Fruit fly (Drosophila melanogaster) whole organism, embryonic: ENCODE results near the gene Tre1.

Experiments used
- CG11398 ChIP-seq: fragments of 200-800 bp; sonication (Bioruptor generic); optimal IDR thresholded peaks from 2 replicates; lab custom pipeline; 2016; ENCODE audit warnings: missing biosample characterization, missing genetic modification characterization
- CG11560 ChIP-seq: fragments of 200-800 bp; sonication (Bioruptor generic); IDR thresholded peaks from 3 replicates; pipeline ENCODE4 v1.3.6; 2022; ENCODE audit warnings: missing biosample characterization, missing genetic modification characterization
- CG11723 ChIP-seq: fragments of 200-800 bp; sonication (Bioruptor generic); optimal IDR thresholded peaks from 2 replicates; lab custom pipeline; 2017; ENCODE audit warnings: missing biosample characterization, mild to moderate bottlenecking, missing genetic modification characterization
- CG12104 ChIP-seq: fragments of 200-800 bp; sonication (Bioruptor generic); optimal IDR thresholded peaks from 3 replicates; lab custom pipeline; 2016; ENCODE audit warnings: missing biosample characterization, missing genetic modification characterization
- CG13123 ChIP-seq: fragments of 200-800 bp; sonication (Bioruptor generic); optimal IDR thresholded peaks from 2 replicates; lab custom pipeline; 2016; ENCODE audit warnings: missing biosample characterization, missing genetic modification characterization
- CG14050 ChIP-seq: fragments of 200-800 bp; sonication (Bioruptor generic); IDR thresholded peaks from 3 replicates; pipeline ENCODE4 v1.3.6; 2022; ENCODE audit warnings: missing biosample characterization, missing genetic modification characterization
- CG15601 ChIP-seq: fragments of 200-800 bp; sonication (Bioruptor generic); optimal IDR thresholded peaks from 3 replicates; lab custom pipeline; 2019; ENCODE audit warnings: missing biosample characterization, mild to moderate bottlenecking, missing genetic modification characterization, moderate library complexity
- CG16779 ChIP-seq: fragments of 200-800 bp; sonication (Bioruptor generic); IDR thresholded peaks from 2 replicates; pipeline ENCODE4 v1.3.6; 2022; ENCODE audit warnings: missing biosample characterization, missing genetic modification characterization
- CG17328 ChIP-seq: fragments of 200-800 bp; sonication (Bioruptor generic); IDR thresholded peaks from 2 replicates; pipeline ENCODE4 v1.3.6; 2022; ENCODE audit warnings: missing biosample characterization, missing genetic modification characterization
- CG17361 ChIP-seq: fragments of 200-800 bp; sonication (Bioruptor generic); IDR thresholded peaks from 3 replicates; pipeline ENCODE4 v1.3.6; 2022; ENCODE audit warnings: missing biosample characterization, missing genetic modification characterization
- CG18599 ChIP-seq: fragments of 200-800 bp; sonication (Bioruptor generic); optimal IDR thresholded peaks from 3 replicates; lab custom pipeline; 2017; ENCODE audit warnings: missing biosample characterization, missing genetic modification characterization, mild to moderate bottlenecking, moderate library complexity, missing genetic modification reagents
- CG34224 ChIP-seq: fragments of 200-800 bp; sonication (Bioruptor generic); IDR thresholded peaks from 3 replicates; pipeline ENCODE4 v1.3.6; 2022; ENCODE audit warnings: missing biosample characterization, missing genetic modification characterization; ENCODE audit not compliant: partially characterized antibody
- CG3995 ChIP-seq: fragments of 200-800 bp; sonication (Bioruptor generic); optimal IDR thresholded peaks from 3 replicates; lab custom pipeline; 2016; ENCODE audit warnings: missing biosample characterization, missing genetic modification characterization
- CG4282 ChIP-seq: fragments of 200-800 bp; sonication (Bioruptor generic); optimal IDR thresholded peaks from 2 replicates; lab custom pipeline; 2016; ENCODE audit warnings: missing biosample characterization, missing genetic modification characterization
- CG4820 ChIP-seq: fragments of 200-800 bp; sonication (Bioruptor generic); optimal IDR thresholded peaks from 3 replicates; lab custom pipeline; 2016; ENCODE audit warnings: missing biosample characterization, missing genetic modification characterization
- CG6813 ChIP-seq: fragments of 200-800 bp; sonication (Bioruptor generic); optimal IDR thresholded peaks from 2 replicates; lab custom pipeline; 2017; ENCODE audit warnings: missing biosample characterization, missing genetic modification characterization, mild to moderate bottlenecking, moderate library complexity, missing genetic modification reagents
- CG6854 ChIP-seq: fragments of 200-800 bp; sonication (Bioruptor generic); optimal IDR thresholded peaks from 3 replicates; lab custom pipeline; 2017; ENCODE audit warnings: missing biosample characterization, mild to moderate bottlenecking, missing genetic modification characterization
- Doc3 ChIP-seq: fragments of 200-800 bp; sonication (Bioruptor generic); IDR thresholded peaks from 3 replicates; pipeline ENCODE4 v1.3.6; 2022; ENCODE audit warnings: missing biosample characterization, missing genetic modification characterization; ENCODE audit not compliant: partially characterized antibody
- E2f1 ChIP-seq: fragments of 200-800 bp; sonication (Bioruptor generic); IDR thresholded peaks from 2 replicates; pipeline ENCODE4 v1.3.6; 2022; ENCODE audit warnings: missing biosample characterization, missing genetic modification characterization
- Hr78 ChIP-seq, 2 experiments: fragments of 200-800 bp in 1 of 2; fragments of >200 bp in 1 of 2; sonication (Bioruptor generic) in 1 of 2; optimal IDR thresholded peaks; 2 replicates each; lab custom pipeline; 2017 to 2019; ENCODE audit warnings: missing biosample characterization in 2 of 2, missing genetic modification characterization in 2 of 2, mild to moderate bottlenecking in 1 of 2, moderate library complexity in 1 of 2
- Hsf ChIP-seq: fragments of 200-800 bp; sonication (Bioruptor generic); optimal IDR thresholded peaks from 3 replicates; lab custom pipeline; 2016; ENCODE audit warnings: missing biosample characterization, missing genetic modification characterization
- Lpt ChIP-seq: fragments of >200 bp; optimal IDR thresholded peaks from 2 replicates; lab custom pipeline; 2018; ENCODE audit warnings: missing biosample characterization, missing genetic modification characterization
- MBD-R2 ChIP-seq: fragments of 200-800 bp; sonication (Bioruptor generic); IDR thresholded peaks from 2 replicates; pipeline ENCODE4 v1.3.6; 2022; ENCODE audit warnings: missing biosample characterization, missing genetic modification characterization
- Mad ChIP-seq: fragments of 200-800 bp; sonication (Bioruptor generic); optimal IDR thresholded peaks from 2 replicates; lab custom pipeline; 2016; ENCODE audit warnings: missing biosample characterization, missing genetic modification characterization
- Rfx ChIP-seq: fragments of 200-800 bp; sonication (Bioruptor generic); IDR thresholded peaks from 2 replicates; pipeline ENCODE4 v1.3.6; 2022; ENCODE audit warnings: missing biosample characterization, missing genetic modification characterization
- Rx ChIP-seq: fragments of 200-800 bp; sonication (Bioruptor generic); IDR thresholded peaks from 2 replicates; pipeline ENCODE4 v1.3.6; 2022; ENCODE audit warnings: missing biosample characterization, missing genetic modification characterization
- Six4 ChIP-seq: fragments of 200-800 bp; sonication (Bioruptor generic); optimal IDR thresholded peaks from 2 replicates; lab custom pipeline; 2016; ENCODE audit warnings: missing biosample characterization, missing genetic modification characterization
- Sry-β ChIP-seq: fragments of 200-800 bp; sonication (Bioruptor generic); optimal IDR thresholded peaks from 2 replicates; lab custom pipeline; 2018; ENCODE audit warnings: missing biosample characterization, mild to moderate bottlenecking, missing genetic modification characterization, moderate library complexity
- Ssrp ChIP-seq: fragments of 200-800 bp; sonication (Bioruptor generic); optimal IDR thresholded peaks from 2 replicates; lab custom pipeline; 2018; ENCODE audit warnings: missing biosample characterization, mild to moderate bottlenecking, missing genetic modification characterization, moderate library complexity
- corto ChIP-seq: fragments of 200-800 bp; sonication (Bioruptor generic); optimal IDR thresholded peaks from 2 replicates; lab custom pipeline; 2016; ENCODE audit warnings: missing biosample characterization, mild to moderate bottlenecking, missing genetic modification characterization, moderate library complexity
- croc ChIP-seq: fragments of 200-800 bp; sonication (Bioruptor generic); conservative IDR thresholded peaks from 3 replicates; pipeline ENCODE4 v1.3.6; 2022; ENCODE audit warnings: missing biosample characterization, missing genetic modification characterization
- ems ChIP-seq: fragments of 200-800 bp; sonication (Bioruptor generic); optimal IDR thresholded peaks from 3 replicates; lab custom pipeline; 2016; ENCODE audit warnings: missing biosample characterization, missing genetic modification characterization
- ewg ChIP-seq: fragments of 200-800 bp; sonication (Bioruptor generic); optimal IDR thresholded peaks from 3 replicates; lab custom pipeline; 2017; ENCODE audit warnings: mild to moderate bottlenecking, missing biosample characterization, missing genetic modification reagents, missing genetic modification characterization
- fd102C ChIP-seq: fragments of 200-800 bp; sonication (Bioruptor generic); optimal IDR thresholded peaks from 2 replicates; lab custom pipeline; 2018; ENCODE audit warnings: missing biosample characterization, mild to moderate bottlenecking, missing genetic modification characterization, moderate library complexity
- gt ChIP-seq: fragments of 200-800 bp; sonication (Bioruptor generic); IDR thresholded peaks from 2 replicates; pipeline ENCODE4 v1.3.6; 2022; ENCODE audit warnings: missing biosample characterization, missing genetic modification characterization
- her ChIP-seq: fragments of 200-800 bp; sonication (Bioruptor generic); optimal IDR thresholded peaks from 2 replicates; lab custom pipeline; 2016; ENCODE audit warnings: missing biosample characterization, missing genetic modification characterization
- hkb ChIP-seq, 2 experiments: fragments of 200-800 bp in 1 of 2; fragments of >200 bp in 1 of 2; sonication (Bioruptor generic) in 1 of 2; IDR thresholded peaks in 1 of 2; optimal IDR thresholded peaks in 1 of 2; 2 replicates each; pipeline versions ENCODE4 v1.3.6 to Lab custom; 2017 to 2022; ENCODE audit warnings: missing biosample characterization in 1 of 2, missing genetic modification characterization in 1 of 2
- lov ChIP-seq, 2 experiments: fragments of 200-800 bp in 1 of 2; fragments of >200 bp in 1 of 2; sonication (Bioruptor generic) in 1 of 2; IDR thresholded peaks in 1 of 2; optimal IDR thresholded peaks in 1 of 2; 2 replicates in 1 of 2; 3 replicates in 1 of 2; pipeline versions ENCODE4 v1.3.6 to Lab custom; 2017 to 2022; ENCODE audit warnings: missing biosample characterization in 1 of 2, missing genetic modification characterization in 1 of 2
- mam ChIP-seq: fragments of 200-800 bp; sonication (Bioruptor generic); optimal IDR thresholded peaks from 3 replicates; lab custom pipeline; 2016; ENCODE audit warnings: missing biosample characterization, missing genetic modification characterization
- psq ChIP-seq: fragments of 200-800 bp; sonication (Bioruptor generic); optimal IDR thresholded peaks from 2 replicates; lab custom pipeline; 2017; ENCODE audit warnings: missing biosample characterization, missing genetic modification characterization
- salm ChIP-seq: fragments of 200-800 bp; sonication (Bioruptor generic); optimal IDR thresholded peaks from 2 replicates; lab custom pipeline; 2018; ENCODE audit warnings: missing biosample characterization, mild to moderate bottlenecking, missing genetic modification characterization
- schlank ChIP-seq: fragments of 200-800 bp; sonication (Bioruptor generic); optimal IDR thresholded peaks from 2 replicates; lab custom pipeline; 2018; ENCODE audit warnings: missing biosample characterization, mild to moderate bottlenecking, missing genetic modification characterization
- scrt ChIP-seq: fragments of 200-800 bp; sonication (Bioruptor generic); optimal IDR thresholded peaks from 2 replicates; lab custom pipeline; 2018; ENCODE audit warnings: missing biosample characterization, mild to moderate bottlenecking, missing genetic modification characterization, moderate library complexity
- so ChIP-seq: fragments of 200-800 bp; sonication (Bioruptor generic); IDR thresholded peaks from 3 replicates; pipeline ENCODE4 v1.3.6; 2022; ENCODE audit warnings: missing biosample characterization, missing genetic modification characterization
- stwl ChIP-seq: fragments of 200-800 bp; sonication (Bioruptor generic); optimal IDR thresholded peaks from 3 replicates; lab custom pipeline; 2018; ENCODE audit warnings: missing biosample characterization, mild to moderate bottlenecking, missing genetic modification characterization, moderate library complexity
- tin ChIP-seq: fragments of 200-800 bp; sonication (Bioruptor generic); optimal IDR thresholded peaks from 3 replicates; lab custom pipeline; 2016; ENCODE audit warnings: missing biosample characterization, missing genetic modification characterization
- tup ChIP-seq: fragments of 200-800 bp; sonication (Bioruptor generic); optimal IDR thresholded peaks from 2 replicates; lab custom pipeline; 2016; ENCODE audit warnings: missing biosample characterization, mild to moderate bottlenecking, missing genetic modification characterization, moderate library complexity
- zen ChIP-seq: fragments of 200-800 bp; sonication (Bioruptor generic); optimal IDR thresholded peaks from 3 replicates; lab custom pipeline; 2018; ENCODE audit warnings: missing biosample characterization, mild to moderate bottlenecking, missing genetic modification characterization, moderate library complexity

Gene Tre1

dm6 chrX:5699824-5700498 lies 20.2 kb upstream of the Tre1 start (continued):
- no peak for TF ChIP-seq hkb (optimal IDR thresholded peaks at IDR 0.05; lab: Kevin White, UChicago)
- TF ChIP-seq hkb (GFP tag; IDR thresholded peaks at IDR 0.05; lab: Robert Waterston, UW), result peak; percentile 73
- TF ChIP-seq ewg (GFP tag; lab: Kevin White, UChicago), result peak; percentile 52
- no peak for TF ChIP-seq Sry-β (GFP tag; lab: Kevin White, UChicago)
- TF ChIP-seq CG18599, result peak; percentile 54
- TF ChIP-seq corto, result no peak
- peak in 1 of 2 experiments; percentile 21 for TF ChIP-seq Hr78 (GFP tag; optimal IDR thresholded peaks at IDR 0.05; lab: Kevin White, UChicago)
- TF ChIP-seq MBD-R2 (GFP tag; lab: Robert Waterston, UW), result no peak
- 0 out of 2 replicates have a peak, but pooled peaks have one; percentile 37 for TF ChIP-seq Rx (GFP tag; lab: Robert Waterston, UW)
- TF ChIP-seq so, result 0 out of 3 replicates have a peak, but pooled peaks have one; percentile 55
- peak; percentile 49 for TF ChIP-seq scrt (GFP tag; lab: Kevin White, UChicago)
- peak; percentile 29 for TF ChIP-seq Six4 (GFP tag; lab: Kevin White, UChicago)
- peak; percentile 44 for TF ChIP-seq Hsf (GFP tag; lab: Kevin White, UChicago)
- no peak for TF ChIP-seq tup (GFP tag; lab: Kevin White, UChicago)
- peak; percentile 39 for TF ChIP-seq CG6813 (GFP tag; lab: Kevin White, UChicago)
- peak; percentile 48; the same call in 2 of the 3 replicates for TF ChIP-seq croc
- TF ChIP-seq CG16779 (GFP tag; lab: Robert Waterston, UW), result no peak
- TF ChIP-seq Lpt (GFP tag; lab: Kevin White, UChicago), result no peak
- peak; percentile 3 for TF ChIP-seq psq (GFP tag; lab: Kevin White, UChicago)
- peak; percentile 82 for TF ChIP-seq CG17361
- TF ChIP-seq tin (GFP tag; lab: Kevin White, UChicago), result peak; percentile 58
- peak; percentile 55; the same call in 1 of the 2 replicates for TF ChIP-seq Rfx
- no peak for TF ChIP-seq lov (optimal IDR thresholded peaks at IDR 0.05; lab: Kevin White, UChicago)
- TF ChIP-seq lov (GFP tag; IDR thresholded peaks at IDR 0.05; lab: Robert Waterston, UW), result no peak
- TF ChIP-seq CG13123, result no peak
- peak; percentile 59 for TF ChIP-seq CG4820 (GFP tag; lab: Kevin White, UChicago)
- peak; percentile 46 for TF ChIP-seq mam
- TF ChIP-seq CG17328 (GFP tag; lab: Robert Waterston, UW), result peak; percentile 48; the same call in 1 of the 2 replicates
- TF ChIP-seq Ssrp (tag; lab: Kevin White, UChicago), result peak; percentile 67
- peak; percentile 42 for TF ChIP-seq salm (tag; lab: Kevin White, UChicago)
- no peak for TF ChIP-seq stwl (tag; lab: Kevin White, UChicago)
- no peak for TF ChIP-seq CG12104 (GFP tag; lab: Kevin White, UChicago)
- no peak for TF ChIP-seq CG11398 (GFP tag; lab: Kevin White, UChicago)
- TF ChIP-seq E2f1, result peak; percentile 52; the same call in 1 of the 2 replicates
- peak; percentile 48 for TF ChIP-seq CG15601 (tag; lab: Kevin White, UChicago)
- TF ChIP-seq CG11723 (GFP tag; lab: Kevin White, UChicago), result peak; percentile 26
- no peak for TF ChIP-seq Doc3 (GFP tag; lab: Robert Waterston, UW)
- TF ChIP-seq CG4282 (GFP tag; lab: Kevin White, UChicago), result no peak
- no peak for TF ChIP-seq CG3995 (GFP tag; lab: Kevin White, UChicago)
- no peak for TF ChIP-seq her (GFP tag; lab: Kevin White, UChicago)
- peak; percentile 55 for TF ChIP-seq CG6854 (GFP tag; lab: Kevin White, UChicago)
- no peak for TF ChIP-seq CG34224 (GFP tag; lab: Robert Waterston, UW)
- no peak for TF ChIP-seq gt (GFP tag; lab: Robert Waterston, UW)
- TF ChIP-seq CG14050 (GFP tag; lab: Robert Waterston, UW), result peak; percentile 29; the same call in 1 of the 3 replicates
- peak; percentile 38 for TF ChIP-seq Mad (GFP tag; lab: Kevin White, UChicago)
- no peak for TF ChIP-seq CG11560 (tag; lab: Robert Waterston, UW)
- no peak for TF ChIP-seq zen (tag; lab: Kevin White, UChicago)
- TF ChIP-seq fd102C, result no peak
- no peak for TF ChIP-seq schlank (tag; lab: Kevin White, UChicago)
- TF ChIP-seq ems (GFP tag; lab: Kevin White, UChicago), result peak; percentile 34
